Fruit fly (Drosophila melanogaster) whole organism, prepupa: Measurements from ENCODE around the gene CG6418.

ENCODE experiments used
- Blimp-1 ChIP-seq: fragments of 200-800 bp; sonication (Bioruptor generic); optimal IDR thresholded peaks from 3 replicates; lab custom pipeline; 2017; ENCODE audit warnings: missing biosample characterization, missing genetic modification characterization, mild to moderate bottlenecking, moderate library complexity, missing genetic modification reagents
- CG10631 ChIP-seq: fragments of 200-800 bp; sonication (Bioruptor generic); optimal IDR thresholded peaks from 2 replicates; lab custom pipeline; 2016; ENCODE audit warnings: missing biosample characterization, missing genetic modification characterization
- CG10669 ChIP-seq: fragments of 200-800 bp; sonication (Bioruptor generic); optimal IDR thresholded peaks from 3 replicates; lab custom pipeline; 2018; ENCODE audit warnings: missing biosample characterization, mild to moderate bottlenecking, missing genetic modification characterization, moderate library complexity
- CG11294 ChIP-seq: fragments of 200-800 bp; sonication (Bioruptor generic); IDR thresholded peaks from 2 replicates; pipeline ENCODE4 v1.3.6; 2022; ENCODE audit warnings: missing biosample characterization, missing genetic modification characterization
- CG15336 ChIP-seq: fragments of 200-800 bp; sonication (Bioruptor generic); IDR thresholded peaks from 2 replicates; pipeline ENCODE4 v1.3.6; 2022; ENCODE audit warnings: missing biosample characterization, missing genetic modification characterization
- CG16779 ChIP-seq: fragments of 200-800 bp; sonication (Bioruptor generic); optimal IDR thresholded peaks from 3 replicates; lab custom pipeline; 2017; ENCODE audit warnings: missing biosample characterization, mild to moderate bottlenecking, missing genetic modification characterization
- CG3032 ChIP-seq: fragments of 200-800 bp; optimal IDR thresholded peaks from 2 replicates; lab custom pipeline; 2019; ENCODE audit warnings: missing biosample characterization, mild to moderate bottlenecking, missing genetic modification characterization, moderate library complexity
- CG31627 ChIP-seq: fragments of 200-800 bp; sonication (Bioruptor generic); optimal IDR thresholded peaks from 3 replicates; lab custom pipeline; 2016; ENCODE audit warnings: missing biosample characterization, missing genetic modification characterization
- CG32006 ChIP-seq: fragments of 200-800 bp; sonication (Bioruptor generic); optimal IDR thresholded peaks from 3 replicates; lab custom pipeline; 2017; ENCODE audit warnings: missing biosample characterization, mild to moderate bottlenecking, missing genetic modification characterization
- CG34406 ChIP-seq: fragments of 200-800 bp; sonication (Bioruptor generic); optimal IDR thresholded peaks from 3 replicates; lab custom pipeline; 2016; ENCODE audit warnings: missing biosample characterization, missing genetic modification characterization
- CG3919 ChIP-seq: fragments of 200-800 bp; sonication (Bioruptor generic); optimal IDR thresholded peaks from 3 replicates; lab custom pipeline; 2016; ENCODE audit warnings: missing biosample characterization, missing genetic modification characterization
- CG4318 ChIP-seq: fragments of 200-800 bp; sonication (Bioruptor generic); optimal IDR thresholded peaks from 3 replicates; lab custom pipeline; 2017; ENCODE audit warnings: missing biosample characterization, mild to moderate bottlenecking, missing genetic modification characterization
- CG6276 ChIP-seq: fragments of 200-800 bp; sonication (Bioruptor generic); optimal IDR thresholded peaks from 2 replicates; lab custom pipeline; 2017; ENCODE audit warnings: missing biosample characterization, mild to moderate bottlenecking, missing genetic modification characterization
- CG6808 ChIP-seq: fragments of 200-800 bp; sonication (Bioruptor generic); optimal IDR thresholded peaks from 3 replicates; lab custom pipeline; 2017; ENCODE audit warnings: missing biosample characterization, missing genetic modification characterization, mild to moderate bottlenecking, moderate library complexity, missing genetic modification reagents
- CG6854 ChIP-seq: fragments of 200-800 bp; sonication (Bioruptor generic); optimal IDR thresholded peaks from 2 replicates; lab custom pipeline; 2017; ENCODE audit warnings: missing biosample characterization, mild to moderate bottlenecking, missing genetic modification characterization
- CG7368 ChIP-seq: fragments of 200-800 bp; sonication (Bioruptor generic); optimal IDR thresholded peaks from 3 replicates; lab custom pipeline; 2016; ENCODE audit warnings: missing biosample characterization, missing genetic modification characterization
- CG8119 ChIP-seq: fragments of 200-800 bp; sonication (Bioruptor generic); IDR thresholded peaks from 3 replicates; pipeline ENCODE4 v1.3.6; 2022; ENCODE audit warnings: missing biosample characterization, missing genetic modification characterization
- CG8632 ChIP-seq: fragments of 200-800 bp; sonication (Bioruptor generic); optimal IDR thresholded peaks from 3 replicates; lab custom pipeline; 2016; ENCODE audit warnings: missing biosample characterization, missing genetic modification characterization
- Eip78C ChIP-seq: fragments of 200-800 bp; sonication (Bioruptor generic); peaks from one replicate; lab custom pipeline; 2016; ENCODE audit warnings: missing biosample characterization, missing genetic modification characterization
- Ets96B ChIP-seq: fragments of 200-800 bp; optimal IDR thresholded peaks from 2 replicates; lab custom pipeline; 2019; ENCODE audit warnings: missing biosample characterization, mild to moderate bottlenecking, missing genetic modification characterization, moderate library complexity
- Hr38 ChIP-seq: sonication (Bioruptor generic); optimal IDR thresholded peaks from 2 replicates; lab custom pipeline; 2016; ENCODE audit warnings: missing biosample characterization, missing genetic modification characterization
- Hr39 ChIP-seq: fragments of 200-800 bp; sonication (Bioruptor generic); optimal IDR thresholded peaks from 2 replicates; lab custom pipeline; 2016; ENCODE audit warnings: missing biosample characterization, missing genetic modification characterization
- Hr4 ChIP-seq: fragments of 200-800 bp; sonication (Bioruptor generic); optimal IDR thresholded peaks from 3 replicates; lab custom pipeline; 2016; ENCODE audit warnings: missing biosample characterization, missing genetic modification characterization
- Lpt ChIP-seq: fragments of 200-800 bp; sonication (Bioruptor generic); optimal IDR thresholded peaks from 3 replicates; lab custom pipeline; 2016; ENCODE audit warnings: missing biosample characterization, missing genetic modification characterization
- Met ChIP-seq: fragments of 200-800 bp; sonication (Bioruptor generic); optimal IDR thresholded peaks from 3 replicates; lab custom pipeline; 2016; ENCODE audit warnings: missing biosample characterization, missing genetic modification characterization
- Sox102F ChIP-seq: fragments of 200-800 bp; sonication (Bioruptor generic); optimal IDR thresholded peaks from 2 replicates; lab custom pipeline; 2016; ENCODE audit warnings: missing biosample characterization, mild to moderate bottlenecking, missing genetic modification characterization
- Sox14 ChIP-seq: fragments of 200-800 bp; sonication (Bioruptor generic); optimal IDR thresholded peaks from 3 replicates; lab custom pipeline; 2016; ENCODE audit warnings: missing biosample characterization, missing genetic modification characterization
- Sox15 ChIP-seq: fragments of 200-800 bp; sonication (Bioruptor generic); optimal IDR thresholded peaks from 3 replicates; lab custom pipeline; 2016; ENCODE audit warnings: missing biosample characterization, missing genetic modification characterization
- acj6 ChIP-seq: fragments of 200-800 bp; sonication (Bioruptor generic); optimal IDR thresholded peaks from 3 replicates; lab custom pipeline; 2016; ENCODE audit warnings: missing biosample characterization, missing genetic modification characterization
- cyc ChIP-seq: fragments of 200-800 bp; sonication (Bioruptor generic); optimal IDR thresholded peaks from 3 replicates; lab custom pipeline; 2016; ENCODE audit warnings: missing biosample characterization, missing genetic modification characterization
- dac ChIP-seq: fragments of 200-800 bp; sonication (Bioruptor generic); optimal IDR thresholded peaks from 2 replicates; lab custom pipeline; 2017; ENCODE audit warnings: missing biosample characterization, mild to moderate bottlenecking, missing genetic modification characterization
- dsx ChIP-seq: fragments of 200-800 bp; optimal IDR thresholded peaks from 3 replicates; lab custom pipeline; 2019; ENCODE audit warnings: missing biosample characterization, mild to moderate bottlenecking, missing genetic modification characterization, moderate library complexity; ENCODE audit not compliant: poor library complexity, severe bottlenecking
- eg ChIP-seq: fragments of 200-800 bp; sonication (Bioruptor generic); IDR thresholded peaks from 3 replicates; pipeline ENCODE4 v1.3.6; 2022; ENCODE audit warnings: missing biosample characterization, missing genetic modification characterization
- esn ChIP-seq: fragments of 200-800 bp; sonication (Bioruptor generic); optimal IDR thresholded peaks from 2 replicates; lab custom pipeline; 2016; ENCODE audit warnings: missing biosample characterization, mild to moderate bottlenecking, missing genetic modification characterization, moderate library complexity
- fd59A ChIP-seq: fragments of 200-800 bp; sonication (Bioruptor generic); optimal IDR thresholded peaks from 2 replicates; lab custom pipeline; 2017; ENCODE audit warnings: missing biosample characterization, mild to moderate bottlenecking, missing genetic modification characterization, missing genetic modification reagents
- fd85E ChIP-seq: fragments of 200-800 bp; sonication (Bioruptor generic); optimal IDR thresholded peaks from 3 replicates; lab custom pipeline; 2016; ENCODE audit warnings: missing biosample characterization, missing genetic modification characterization
- fkh ChIP-seq: fragments of 200-800 bp; sonication (Bioruptor generic); optimal IDR thresholded peaks from 3 replicates; lab custom pipeline; 2017; ENCODE audit warnings: missing biosample characterization, mild to moderate bottlenecking, missing genetic modification characterization, moderate library complexity
- net ChIP-seq: fragments of 200-800 bp; sonication (Bioruptor generic); optimal IDR thresholded peaks from 3 replicates; lab custom pipeline; 2016; ENCODE audit warnings: missing biosample characterization, missing genetic modification characterization
- pdm3 ChIP-seq: fragments of 200-800 bp; sonication (Bioruptor generic); optimal IDR thresholded peaks from 3 replicates; lab custom pipeline; 2016; ENCODE audit warnings: missing biosample characterization, missing genetic modification characterization
- salr ChIP-seq, 2 experiments: fragments of 200-800 bp; sonication (Bioruptor generic); optimal IDR thresholded peaks; 3 replicates each; lab custom pipeline; 2016 to 2018; ENCODE audit warnings: missing biosample characterization in 2 of 2, missing genetic modification characterization in 2 of 2, mild to moderate bottlenecking in 1 of 2
- spab ChIP-seq: fragments of 200-800 bp; sonication (Bioruptor generic); optimal IDR thresholded peaks from 2 replicates; lab custom pipeline; 2017; ENCODE audit warnings: missing biosample characterization, mild to moderate bottlenecking, missing genetic modification characterization, missing genetic modification reagents
- ss ChIP-seq, 2 experiments: fragments of 200-800 bp; sonication (Bioruptor generic); optimal IDR thresholded peaks; 2 replicates in 1 of 2; 3 replicates in 1 of 2; lab custom pipeline; 2017 to 2018; ENCODE audit warnings: mild to moderate bottlenecking in 2 of 2, missing biosample characterization in 2 of 2, missing genetic modification characterization in 2 of 2, moderate library complexity in 1 of 2
- svp ChIP-seq: fragments of 200-800 bp; sonication (Bioruptor generic); peaks from one replicate; lab custom pipeline; 2016; ENCODE audit warnings: missing biosample characterization, missing genetic modification characterization
- topi ChIP-seq: fragments of 200-800 bp; sonication (Bioruptor generic); optimal IDR thresholded peaks from 3 replicates; lab custom pipeline; 2016; ENCODE audit warnings: missing biosample characterization, missing genetic modification characterization
- vri ChIP-seq: fragments of 200-800 bp; sonication (Bioruptor generic); optimal IDR thresholded peaks from 3 replicates; lab custom pipeline; 2016; ENCODE audit warnings: missing biosample characterization, mild to moderate bottlenecking, missing genetic modification characterization

The CG6418 gene

DNA sequence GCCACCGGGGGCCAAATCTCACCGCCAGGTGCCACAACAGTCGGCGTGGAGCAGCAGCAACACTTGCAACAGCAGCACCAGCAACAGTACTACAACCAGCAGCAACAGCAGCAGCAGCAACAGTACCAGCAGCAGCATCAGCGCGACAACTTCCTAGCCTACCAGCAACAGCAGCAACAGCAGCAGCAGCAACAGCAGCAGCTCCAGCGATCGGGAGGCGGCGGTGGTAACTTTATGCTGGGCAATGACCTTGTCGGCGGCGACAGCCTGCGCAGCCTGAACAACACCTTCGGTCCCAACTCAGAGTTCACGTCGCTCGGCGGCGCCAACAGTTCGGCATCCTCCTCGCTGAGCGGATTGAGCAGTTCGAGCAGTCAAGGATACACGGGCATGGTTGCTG is 8.8 kb downstream of the CG6418 start:
- no peak for TF ChIP-seq CG3032 (tag; lab: Kevin White, UChicago)
- no peak for TF ChIP-seq CG4318
- no peak for TF ChIP-seq CG10669
- no peak for TF ChIP-seq pdm3
- no peak for TF ChIP-seq CG31627 (GFP tag; lab: Kevin White, UChicago)
- TF ChIP-seq vri (GFP tag; lab: Kevin White, UChicago), result no peak
- TF ChIP-seq Lpt (GFP tag; lab: Kevin White, UChicago), result no peak
- TF ChIP-seq CG32006, result no peak
- no peak for TF ChIP-seq CG15336 (GFP tag; lab: Robert Waterston, UW)
- TF ChIP-seq fd59A (GFP tag; lab: Kevin White, UChicago), result no peak
- TF ChIP-seq CG8119 (GFP tag; lab: Robert Waterston, UW), result no peak
- no peak for TF ChIP-seq Met (GFP tag; lab: Kevin White, UChicago)

DNA sequence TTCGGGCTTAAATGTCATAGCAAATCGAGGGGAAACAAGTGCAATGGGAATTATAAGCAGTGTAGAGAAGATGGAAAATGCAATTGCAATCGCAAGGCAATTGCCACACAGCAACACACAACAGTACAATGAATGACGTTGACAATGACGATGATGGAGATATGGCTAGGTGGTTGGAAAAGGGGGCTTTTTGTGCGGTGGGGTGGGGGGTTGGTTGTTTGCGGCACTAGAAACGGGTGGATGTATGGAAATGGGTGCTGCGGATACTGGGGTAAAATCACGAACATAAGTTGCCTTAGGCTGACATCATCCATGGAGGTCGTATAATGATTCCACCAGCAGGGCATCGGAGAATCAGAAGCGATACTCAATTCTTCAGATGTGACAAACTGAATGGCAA is 9.7 kb downstream of the CG6418 start:
- 0 out of 3 replicates have a peak, but pooled peaks have one; percentile 18 for TF ChIP-seq eg (GFP tag; lab: Robert Waterston, UW)
- TF ChIP-seq CG6854 (GFP tag; lab: Kevin White, UChicago), result no peak

dm6 chr3L:10867778-10868382 is 11.0 kb downstream of the CG6418 start:
- TF ChIP-seq Sox102F (GFP tag; lab: Kevin White, UChicago), result no peak
- TF ChIP-seq CG10631, result no peak
- peak; percentile 27 for TF ChIP-seq spab
- TF ChIP-seq CG32006, result peak; percentile 45
- TF ChIP-seq CG15336 (GFP tag; lab: Robert Waterston, UW), result peak; percentile 67
- peak; percentile 24 for TF ChIP-seq Sox14
- TF ChIP-seq CG11294 (GFP tag; lab: Robert Waterston, UW), result no peak
- TF ChIP-seq esn (GFP tag; lab: Kevin White, UChicago), result no peak
- no peak for TF ChIP-seq topi (GFP tag; lab: Kevin White, UChicago)
- TF ChIP-seq CG3032 (tag; lab: Kevin White, UChicago), result peak; percentile 15
- no peak for TF ChIP-seq Hr38
- TF ChIP-seq acj6, result no peak
- TF ChIP-seq ss (GFP tag; optimal IDR thresholded peaks at IDR 0.05; lab: Kevin White, UChicago), result peak; percentile 3 to 57
- TF ChIP-seq Blimp-1, result no peak
- TF ChIP-seq dsx (GFP tag; lab: Kevin White, UChicago), result peak; percentile 53
- TF ChIP-seq Sox15 (GFP tag; lab: Kevin White, UChicago), result no peak
- TF ChIP-seq dac (GFP tag; lab: Kevin White, UChicago), result peak; percentile 37
- TF ChIP-seq CG8632, result peak; percentile 15
- peak; percentile 58 for TF ChIP-seq Eip78C
- no peak for TF ChIP-seq fd85E (GFP tag; lab: Kevin White, UChicago)
- TF ChIP-seq vri (GFP tag; lab: Kevin White, UChicago), result peak; percentile 78
- peak; percentile 82 for TF ChIP-seq CG8119 (GFP tag; lab: Robert Waterston, UW)
- peak; percentile 1 for TF ChIP-seq CG34406 (GFP tag; lab: Kevin White, UChicago)
- peak; percentile 86 for TF ChIP-seq fkh (GFP tag; lab: Kevin White, UChicago)
- TF ChIP-seq CG6276 (GFP tag; lab: Kevin White, UChicago), result peak; percentile 81
- peak; percentile 21 for TF ChIP-seq CG10669
- peak; percentile 26 for TF ChIP-seq CG7368 (GFP tag; lab: Kevin White, UChicago)
- TF ChIP-seq CG16779, result peak; percentile 74
- peak; percentile 86 for TF ChIP-seq eg (GFP tag; lab: Robert Waterston, UW)
- TF ChIP-seq Hr39 (GFP tag; lab: Kevin White, UChicago), result no peak
- peak; percentile 5 for TF ChIP-seq pdm3
- peak; percentile 95 for TF ChIP-seq svp (GFP tag; lab: Kevin White, UChicago)
- TF ChIP-seq fd59A (GFP tag; lab: Kevin White, UChicago), result no peak
- peak; percentile 35 for TF ChIP-seq CG3919
- TF ChIP-seq CG6808, result peak; percentile 33
- peak; percentile 65 for TF ChIP-seq net (GFP tag; lab: Kevin White, UChicago)
- TF ChIP-seq cyc (GFP tag; lab: Kevin White, UChicago), result no peak
- peak; percentile 20 for TF ChIP-seq Hr4 (GFP tag; lab: Kevin White, UChicago)
- TF ChIP-seq CG6854 (GFP tag; lab: Kevin White, UChicago), result peak; percentile 23
- peak in 1 of 2 experiments; percentile 48 for TF ChIP-seq salr (GFP tag; optimal IDR thresholded peaks at IDR 0.05; lab: Kevin White, UChicago)
- TF ChIP-seq Ets96B (tag; lab: Kevin White, UChicago), result peak; percentile 51
- TF ChIP-seq Lpt (GFP tag; lab: Kevin White, UChicago), result peak; percentile 46
